Worm (Caenorhabditis elegans): ENCODE measurements around the gene glrx-3.
"Not testable (repeated sequence)": the region's sequence is repeated elsewhere in the genome, so short reads cannot be mapped to it uniquely, and the experiment has no call there.

glrx-3 gene

ce11 chrV:4295920-4296319, 45.2 kb downstream of the glrx-3 start, which contains the start of gene F47D2.11:
Gene F47D2.11, minus strand, starts transcription at chrV:4296020.
- no peak for TF ChIP-seq hnd-1 (tag; optimal IDR thresholded peaks at IDR 0.05)
- TF ChIP-seq hmbx-1 (tag; optimal IDR thresholded peaks at IDR 0.05): no peak
- TF ChIP-seq ama-1 (optimal IDR thresholded peaks at IDR 0.05): no peak
- no peak for TF ChIP-seq tbx-11 (GFP tag; IDR thresholded peaks at IDR 0.05)
- TF ChIP-seq pes-1 (GFP tag; IDR thresholded peaks at IDR 0.05): no peak
- no peak for TF ChIP-seq hmg-4 (GFP tag; optimal IDR thresholded peaks at IDR 0.05)
- no peak for TF ChIP-seq ceh-13 (GFP tag; optimal IDR thresholded peaks at IDR 0.05)

- TF ChIP-seq tbx-37 (GFP tag; conservative IDR thresholded peaks at IDR 0.05); sea-1 (GFP tag; conservative IDR thresholded peaks at IDR 0.05); aly-1 (tag; optimal IDR thresholded peaks at IDR 0.05): not testable (repeated sequence)
These were observed 47.7 kb downstream of the glrx-3 start, which contains the start of gene srh-194 for ce11 chrV:4293425-4293824. Gene srh-194, minus strand, starts transcription at chrV:4293525.

ce11 chrV:4290093-4290492, 51.0 kb downstream of the glrx-3 start, which contains the start of gene srh-193:
Gene srh-193, minus strand, starts transcription at chrV:4290193.
- TF ChIP-seq aly-1 (tag; optimal IDR thresholded peaks at IDR 0.05); hmg-4 (GFP tag; optimal IDR thresholded peaks at IDR 0.05); ets-7 (tag; optimal IDR thresholded peaks at IDR 0.05): not testable (repeated sequence)

Measured in whole organism, early embryonic.